Fruit fly (Drosophila melanogaster) whole organism, adult: ENCODE measurements around the gene CG11052.

Source experiments
- CG11617 ChIP-seq: fragments of 200-800 bp; sonication (Bioruptor generic); optimal IDR thresholded peaks from 2 replicates; lab custom pipeline; 2017; ENCODE audit warnings: mild to moderate bottlenecking, missing biosample characterization, missing genetic modification reagents, missing genetic modification characterization
- CG12768 ChIP-seq: fragments of 200-800 bp; sonication (Bioruptor generic); optimal IDR thresholded peaks from 2 replicates; lab custom pipeline; 2017; ENCODE audit warnings: missing biosample characterization, missing genetic modification characterization, mild to moderate bottlenecking, moderate library complexity, missing genetic modification reagents
- CG14711 ChIP-seq: fragments of 200-800 bp; sonication (Bioruptor generic); optimal IDR thresholded peaks from 2 replicates; lab custom pipeline; 2018; ENCODE audit warnings: missing biosample characterization, mild to moderate bottlenecking, missing genetic modification characterization, moderate library complexity
- CG1620 ChIP-seq: fragments of 200-800 bp; sonication (Bioruptor generic); optimal IDR thresholded peaks from 2 replicates; lab custom pipeline; 2016; ENCODE audit warnings: missing biosample characterization, missing genetic modification characterization
- CG33017 ChIP-seq: fragments of 200-800 bp; sonication (Bioruptor generic); optimal IDR thresholded peaks from 2 replicates; lab custom pipeline; 2018; ENCODE audit warnings: missing biosample characterization, mild to moderate bottlenecking, missing genetic modification characterization, moderate library complexity
- CG5204 ChIP-seq: fragments of 200-800 bp; sonication (Bioruptor generic); optimal IDR thresholded peaks from 2 replicates; lab custom pipeline; 2016; ENCODE audit warnings: missing biosample characterization, missing genetic modification characterization
- CG7045 ChIP-seq: fragments of 200-800 bp; sonication (Bioruptor generic); optimal IDR thresholded peaks from 2 replicates; lab custom pipeline; 2017; ENCODE audit warnings: missing biosample characterization, mild to moderate bottlenecking, missing genetic modification characterization
- CG7101 ChIP-seq: fragments of 200-800 bp; sonication (Bioruptor generic); optimal IDR thresholded peaks from 2 replicates; lab custom pipeline; 2018; ENCODE audit warnings: missing biosample characterization, mild to moderate bottlenecking, missing genetic modification characterization, moderate library complexity
- Clk ChIP-seq: fragments of 200-800 bp; sonication (Bioruptor generic); optimal IDR thresholded peaks from 2 replicates; lab custom pipeline; 2017; ENCODE audit warnings: missing biosample characterization, missing genetic modification characterization
- Crg-1 ChIP-seq: fragments of 200-800 bp; sonication (Bioruptor generic); optimal IDR thresholded peaks from 2 replicates; lab custom pipeline; 2016; ENCODE audit warnings: missing biosample characterization, missing genetic modification characterization
- Hr96 ChIP-seq: fragments of 200-800 bp; sonication (Bioruptor generic); optimal IDR thresholded peaks from 2 replicates; lab custom pipeline; 2016; ENCODE audit warnings: missing biosample characterization, missing genetic modification characterization
- Mnt ChIP-seq: fragments of 200-800 bp; sonication (Bioruptor generic); optimal IDR thresholded peaks from 2 replicates; lab custom pipeline; 2016; ENCODE audit warnings: missing biosample characterization, mild to moderate bottlenecking, missing genetic modification characterization
- bab1 ChIP-seq: fragments of 200-800 bp; sonication (Bioruptor generic); optimal IDR thresholded peaks from 3 replicates; lab custom pipeline; 2019; ENCODE audit warnings: missing biosample characterization, mild to moderate bottlenecking, missing genetic modification characterization, moderate library complexity
- cic ChIP-seq: fragments of 200-800 bp; sonication (Bioruptor generic); optimal IDR thresholded peaks from 2 replicates; lab custom pipeline; 2017; ENCODE audit warnings: missing biosample characterization, mild to moderate bottlenecking, missing genetic modification characterization, moderate library complexity
- cnc ChIP-seq, 2 experiments: fragments of >200 bp; optimal IDR thresholded peaks; 2 replicates each; lab custom pipeline; 2017
- kay ChIP-seq: fragments of 200-800 bp; sonication (Bioruptor generic); peaks from one replicate; lab custom pipeline; 2016; ENCODE audit warnings: missing biosample characterization, missing genetic modification characterization, borderline replicate concordance
- ovo ChIP-seq: fragments of 200-800 bp; sonication (Bioruptor generic); optimal IDR thresholded peaks from 2 replicates; lab custom pipeline; 2016; ENCODE audit warnings: missing biosample characterization, missing genetic modification characterization
- pad ChIP-seq: fragments of 200-800 bp; sonication (Bioruptor generic); optimal IDR thresholded peaks from 3 replicates; lab custom pipeline; 2017; ENCODE audit warnings: missing biosample characterization, missing genetic modification characterization, mild to moderate bottlenecking, moderate library complexity, missing genetic modification reagents
- tj ChIP-seq: fragments of 200-800 bp; sonication (Bioruptor generic); optimal IDR thresholded peaks from 3 replicates; lab custom pipeline; 2017; ENCODE audit warnings: missing biosample characterization, mild to moderate bottlenecking, missing genetic modification characterization, moderate library complexity
- toe ChIP-seq: fragments of 200-800 bp; sonication (Bioruptor generic); optimal IDR thresholded peaks from 2 replicates; lab custom pipeline; 2016; ENCODE audit warnings: missing biosample characterization, missing genetic modification characterization

CG11052 gene

DNA sequence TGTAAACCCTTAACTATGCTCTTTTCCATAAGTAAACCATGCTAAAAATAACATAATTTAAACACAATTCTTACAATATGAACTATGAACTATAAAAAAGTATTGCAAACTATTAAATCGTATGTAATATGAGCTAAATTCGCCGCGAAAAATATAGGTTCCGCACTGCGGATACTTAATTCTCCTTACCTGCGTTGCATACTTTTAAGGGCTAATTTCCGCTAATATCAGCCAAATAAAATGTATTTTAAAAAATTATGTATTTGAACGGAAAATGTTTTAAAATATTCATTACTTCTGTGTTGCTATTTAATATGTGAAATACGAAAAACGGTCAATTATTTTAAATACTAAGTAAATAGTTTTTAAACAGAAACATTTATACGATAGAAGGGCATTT lies 41.8 kb downstream of the CG11052 start, which contains the start of gene dsx:
Gene dsx, minus strand, starts transcription at position 62 of the 400 bp plus-strand sequence.
- TF ChIP-seq ovo (no peak), CG7045 (GFP tag; lab: Kevin White, UChicago) (peak; percentile 11)

DNA sequence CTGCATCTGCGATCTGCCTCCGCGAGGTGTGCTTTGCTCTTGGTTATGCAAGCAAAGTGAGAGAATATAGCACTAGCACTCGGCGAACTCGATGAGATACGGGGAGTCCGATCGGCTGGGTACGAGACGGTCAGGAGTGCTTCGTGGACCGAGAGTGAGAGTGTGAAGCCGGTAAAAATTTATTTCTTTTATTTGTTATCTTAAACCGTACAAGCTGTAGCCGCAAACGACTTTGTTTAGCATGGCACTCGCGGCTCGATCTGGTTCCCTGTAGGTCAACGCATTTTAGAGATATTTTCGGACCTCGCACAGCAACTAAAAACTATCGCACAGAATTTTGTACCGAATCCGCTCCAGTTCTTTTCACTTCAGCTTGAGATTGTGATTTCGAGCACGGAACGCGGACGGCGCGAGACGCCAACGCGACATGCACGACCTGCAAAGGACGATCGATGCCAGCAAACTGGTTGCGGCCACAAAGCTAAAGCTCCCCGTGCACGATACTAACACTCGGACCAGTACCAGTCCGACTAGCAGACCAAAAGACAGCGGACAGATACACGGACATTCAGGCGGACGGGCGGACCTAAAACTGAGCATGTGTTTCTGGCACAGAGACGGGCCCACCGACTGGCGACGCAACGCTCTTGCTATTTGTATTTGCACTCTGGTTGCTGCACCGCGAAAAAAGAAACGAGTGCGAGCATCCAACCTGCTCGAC lies 42.4 kb downstream of the CG11052 start:
- peak; percentile 11 for TF ChIP-seq Hr96 (GFP tag; lab: Kevin White, UChicago)
- TF ChIP-seq CG1620 = no peak
- TF ChIP-seq CG12768 (GFP tag; lab: Kevin White, UChicago) = no peak
- no peak for TF ChIP-seq Crg-1

DNA sequence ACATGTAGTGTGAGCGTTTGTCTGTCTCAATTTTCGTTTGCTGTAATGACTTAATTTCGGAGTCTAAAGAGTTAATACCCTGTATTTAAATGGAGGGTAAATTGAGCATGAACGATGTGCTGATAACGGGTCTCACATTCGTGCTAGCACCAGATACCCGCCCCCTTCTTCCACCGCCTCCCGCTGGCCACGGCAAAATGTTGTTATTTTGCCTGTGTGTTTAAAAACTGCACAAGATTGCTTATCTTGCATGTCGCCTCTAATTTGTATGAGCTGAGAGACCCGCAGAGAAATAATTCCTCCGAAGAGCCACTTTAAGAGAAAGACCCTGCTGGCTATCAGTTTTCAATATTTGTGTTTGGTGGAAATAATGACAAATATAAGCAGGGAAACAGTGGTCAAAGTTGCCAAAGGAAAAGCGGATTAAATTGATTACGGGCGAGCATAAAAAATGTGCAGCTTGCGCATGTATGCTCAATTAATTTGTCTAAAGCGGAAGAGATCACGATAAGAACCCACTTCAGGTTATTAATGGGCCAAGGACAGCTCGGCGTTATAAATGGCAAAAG lies 44.3 kb downstream of the CG11052 start:
- TF ChIP-seq CG11617 (GFP tag; lab: Kevin White, UChicago) = no peak
- peak; percentile 16 for TF ChIP-seq CG33017
- TF ChIP-seq cic (GFP tag; lab: Kevin White, UChicago) = peak; percentile 77
- TF ChIP-seq tj (GFP tag; lab: Kevin White, UChicago) = peak; percentile 84
- peak; percentile 19 for TF ChIP-seq Crg-1
- peak; percentile 70 for TF ChIP-seq Mnt (GFP tag; lab: Kevin White, UChicago)

DNA sequence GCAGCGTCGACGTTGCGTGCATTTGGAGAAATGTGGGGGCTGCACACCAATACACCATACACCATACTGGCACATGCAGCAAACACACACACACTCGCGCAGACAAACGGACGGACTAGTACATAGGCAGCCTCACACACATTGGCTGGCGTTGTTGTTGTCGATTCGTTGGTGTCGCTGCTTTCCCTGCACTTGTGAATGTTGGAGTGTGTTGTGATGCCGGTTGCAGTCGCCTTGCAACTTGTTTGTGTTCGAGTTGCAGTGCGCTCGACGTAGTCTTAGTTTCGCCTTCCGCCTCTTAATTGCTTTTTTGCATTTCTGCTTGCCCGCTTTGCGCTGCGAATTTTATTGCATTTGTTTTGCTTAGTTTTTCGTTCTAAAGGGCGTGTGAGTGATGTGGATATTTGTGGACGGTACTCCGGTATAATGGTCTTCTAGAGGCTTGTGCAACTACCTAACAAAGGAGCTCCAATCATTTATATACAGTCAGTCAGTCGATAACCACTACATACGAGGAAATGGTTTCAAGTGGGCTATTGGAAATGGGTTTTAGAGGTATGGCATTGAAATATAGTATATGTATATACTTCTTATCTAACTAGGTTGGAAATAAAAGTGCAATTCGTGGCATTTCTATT lies 45.5 kb downstream of the CG11052 start:
- TF ChIP-seq cic (GFP tag; lab: Kevin White, UChicago) (peak; percentile 40), Mnt (GFP tag; lab: Kevin White, UChicago) (peak; percentile 66), bab1 (GFP tag; lab: Kevin White, UChicago) (peak; percentile 15), CG7101 (tag; lab: Kevin White, UChicago) (no peak), CG11617 (GFP tag; lab: Kevin White, UChicago) (no peak), Clk (GFP tag; lab: Kevin White, UChicago) (no peak), Hr96 (GFP tag; lab: Kevin White, UChicago) (no peak), toe (GFP tag; lab: Kevin White, UChicago) (no peak), CG14711 (no peak), kay (peak; percentile 79), tj (GFP tag; lab: Kevin White, UChicago) (peak; percentile 5), cnc (optimal IDR thresholded peaks at IDR 0.05; lab: Kevin White, UChicago) (no peak), CG12768 (GFP tag; lab: Kevin White, UChicago) (no peak)

DNA sequence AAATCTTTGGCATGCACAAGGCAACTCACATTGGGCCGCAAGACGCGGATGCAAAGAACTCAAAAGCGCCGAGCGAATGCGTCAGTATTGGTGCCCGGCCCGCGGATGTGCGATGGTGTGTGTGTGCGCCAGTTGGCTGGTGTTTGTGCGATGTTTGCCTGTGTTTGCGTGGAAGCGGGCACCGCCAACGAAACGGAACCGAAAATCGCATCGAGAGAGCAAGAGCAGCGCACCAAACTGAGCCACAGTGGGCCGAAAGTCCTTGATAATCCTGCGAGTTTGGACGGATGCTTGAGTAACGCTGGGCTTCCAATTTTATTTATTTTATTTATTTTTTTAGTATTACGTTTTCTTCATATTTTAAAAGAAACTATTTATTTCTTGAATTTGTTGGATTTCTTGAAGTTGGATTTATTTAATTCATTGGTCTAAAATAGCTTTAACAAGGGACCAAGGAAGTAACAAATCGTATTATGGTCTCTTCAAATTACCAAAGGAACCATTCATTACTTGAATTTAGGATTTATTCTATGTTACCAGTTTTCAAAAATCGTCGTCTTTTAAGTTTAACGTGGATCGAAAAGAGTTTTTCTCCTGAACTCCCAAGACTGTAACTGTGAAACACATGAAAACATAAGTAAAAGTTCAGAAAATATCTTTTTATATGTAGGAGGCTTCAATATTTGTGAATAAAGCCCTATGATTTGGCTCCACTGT lies 46.2 kb downstream of the CG11052 start:
- peak; percentile 13 for TF ChIP-seq pad
- TF ChIP-seq Crg-1 = no peak
- TF ChIP-seq cnc (optimal IDR thresholded peaks at IDR 0.05; lab: Kevin White, UChicago) = no peak
- no peak for TF ChIP-seq kay
- peak; percentile 34 for TF ChIP-seq CG12768 (GFP tag; lab: Kevin White, UChicago)
- TF ChIP-seq CG11617 (GFP tag; lab: Kevin White, UChicago) = peak; percentile 75
- TF ChIP-seq CG33017 = no peak
- TF ChIP-seq ovo = no peak
- TF ChIP-seq Clk (GFP tag; lab: Kevin White, UChicago) = no peak
- TF ChIP-seq toe (GFP tag; lab: Kevin White, UChicago) = peak; percentile 16
- TF ChIP-seq bab1 (GFP tag; lab: Kevin White, UChicago) = no peak
- no peak for TF ChIP-seq CG7101 (tag; lab: Kevin White, UChicago)
- peak; percentile 2 for TF ChIP-seq Hr96 (GFP tag; lab: Kevin White, UChicago)
- TF ChIP-seq Mnt (GFP tag; lab: Kevin White, UChicago) = peak; percentile 69
- TF ChIP-seq CG14711 = no peak
- TF ChIP-seq CG7045 (GFP tag; lab: Kevin White, UChicago) = peak; percentile 43
- peak; percentile 56 for TF ChIP-seq CG5204 (GFP tag; lab: Kevin White, UChicago)
- TF ChIP-seq CG1620 = no peak
- TF ChIP-seq tj (GFP tag; lab: Kevin White, UChicago) = peak; percentile 3

DNA sequence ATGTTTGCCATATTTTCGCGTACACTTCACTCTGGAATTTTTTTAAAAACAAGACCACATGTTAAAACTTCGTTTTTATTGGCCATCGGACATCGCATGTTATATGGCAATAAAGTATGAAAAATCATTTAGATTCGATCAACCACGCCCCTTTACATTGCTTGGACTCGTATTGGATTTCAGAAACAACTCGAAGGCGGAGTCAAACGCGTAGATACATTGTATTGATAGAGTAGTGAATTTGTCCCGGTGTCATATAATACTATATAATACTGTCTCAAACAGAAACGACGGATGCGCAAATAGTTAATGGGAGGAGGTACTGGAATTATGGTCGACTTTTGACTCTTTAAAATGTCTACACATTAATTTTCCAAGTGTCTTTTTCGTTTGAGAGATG lies 47.7 kb downstream of the CG11052 start:
- TF ChIP-seq Crg-1 (no peak), pad (no peak), CG11617 (GFP tag; lab: Kevin White, UChicago) (no peak)
